Worm (Caenorhabditis elegans) whole organism, mixed stage, embryonic: Measurements from ENCODE around the gene F49C12.5.
A peak's percentile ranks its signal among the peaks of the same experiment; 100 is the strongest.
"Not testable (repeated sequence)": the region's sequence is repeated elsewhere in the genome, so short reads cannot be mapped to it uniquely, and the experiment has no call there.

Experiments
- bed-3 ChIP-seq: fragments of 200-800 bp; sonication (Bioruptor generic); optimal IDR thresholded peaks from 3 replicates; lab custom pipeline; 2018; ENCODE audit warnings: mild to moderate bottlenecking, missing genetic modification characterization, moderate library complexity, missing compliant biosample characterization
- blmp-1 ChIP-seq: fragments of 150-350 bp; optimal IDR thresholded peaks from 2 replicates; lab custom pipeline; 2014; ENCODE audit warnings: missing biosample characterization, missing genetic modification characterization
- ceh-43 ChIP-seq: fragments of 200-800 bp; sonication (Bioruptor generic); optimal IDR thresholded peaks from 2 replicates; lab custom pipeline; 2018; ENCODE audit warnings: mild to moderate bottlenecking, missing genetic modification characterization, moderate library complexity, missing compliant biosample characterization
- ceh-83 ChIP-seq: fragments of 200-800 bp; sonication (Bioruptor generic); optimal IDR thresholded peaks from 2 replicates; lab custom pipeline; 2018; ENCODE audit warnings: mild to moderate bottlenecking, missing genetic modification characterization, missing compliant biosample characterization
- ces-1 ChIP-seq: fragments of 150-350 bp; optimal IDR thresholded peaks from 2 replicates; lab custom pipeline; 2014; ENCODE audit warnings: missing biosample characterization, missing genetic modification reagents, missing genetic modification characterization
- cnd-1 ChIP-seq: fragments of 200-800 bp; sonication (Bioruptor generic); optimal IDR thresholded peaks from 2 replicates; lab custom pipeline; 2018; ENCODE audit warnings: mild to moderate bottlenecking, missing genetic modification characterization, missing compliant biosample characterization
- elt-1 ChIP-seq: sonication (generic microtip); optimal IDR thresholded peaks from 2 replicates; lab custom pipeline; 2017; ENCODE audit warnings: missing genetic modification characterization, mild to moderate bottlenecking, missing compliant biosample characterization, antibody characterized with exemption, moderate library complexity, borderline replicate concordance; ENCODE audit not compliant: insufficient read depth
- elt-3 ChIP-seq: fragments of 150-350 bp; optimal IDR thresholded peaks from 2 replicates; lab custom pipeline; 2014; ENCODE audit warnings: missing biosample characterization, missing genetic modification characterization
- flh-1 ChIP-seq: fragments of 200-800 bp; sonication (Bioruptor generic); optimal IDR thresholded peaks from 2 replicates; lab custom pipeline; 2018; ENCODE audit warnings: mild to moderate bottlenecking, missing genetic modification characterization, moderate library complexity, missing compliant biosample characterization
- ham-2 ChIP-seq: fragments of 200-800 bp; sonication (Bioruptor generic); optimal IDR thresholded peaks from 2 replicates; lab custom pipeline; 2018; ENCODE audit warnings: mild to moderate bottlenecking, missing genetic modification characterization, missing compliant biosample characterization
- hlh-1 ChIP-seq: fragments of 150-350 bp; optimal IDR thresholded peaks from 2 replicates; lab custom pipeline; 2014; ENCODE audit warnings: missing biosample characterization, missing genetic modification reagents, missing genetic modification characterization
- lin-13 ChIP-seq: fragments of 150-350 bp; optimal IDR thresholded peaks from 2 replicates; lab custom pipeline; 2014; ENCODE audit warnings: missing biosample characterization, missing genetic modification characterization
- lin-32 ChIP-seq: fragments of 200-800 bp; sonication (Bioruptor generic); optimal IDR thresholded peaks from 2 replicates; lab custom pipeline; 2018; ENCODE audit warnings: mild to moderate bottlenecking, missing genetic modification characterization, missing compliant biosample characterization
- lsy-2 ChIP-seq: fragments of 150-350 bp; optimal IDR thresholded peaks from 2 replicates; lab custom pipeline; 2014; ENCODE audit warnings: missing biosample characterization, missing genetic modification characterization
- mab-5 ChIP-seq: fragments of 150-350 bp; optimal IDR thresholded peaks from 2 replicates; lab custom pipeline; 2014; ENCODE audit warnings: missing biosample characterization, missing genetic modification characterization
- mep-1 ChIP-seq: fragments of 150-350 bp; optimal IDR thresholded peaks from 2 replicates; lab custom pipeline; 2017; ENCODE audit warnings: missing biosample characterization, missing genetic modification reagents, missing genetic modification characterization, inconsistent platforms
- mls-2 ChIP-seq: sonication (generic microtip); optimal IDR thresholded peaks from 2 replicates; lab custom pipeline; 2016; ENCODE audit warnings: mild to moderate bottlenecking, missing genetic modification characterization, moderate library complexity, missing compliant biosample characterization
- nhr-12 ChIP-seq: fragments of 150-350 bp; optimal IDR thresholded peaks from 2 replicates; lab custom pipeline; 2014; ENCODE audit warnings: missing biosample characterization, missing genetic modification characterization
- nhr-237 ChIP-seq: fragments of 150-350 bp; optimal IDR thresholded peaks from 2 replicates; lab custom pipeline; 2014; ENCODE audit warnings: missing biosample characterization, missing genetic modification characterization
- nhr-28 ChIP-seq: fragments of 150-350 bp; optimal IDR thresholded peaks from 2 replicates; lab custom pipeline; 2014; ENCODE audit warnings: missing biosample characterization, missing genetic modification characterization
- nhr-76 ChIP-seq: sonication (generic microtip); optimal IDR thresholded peaks from 2 replicates; lab custom pipeline; 2017; ENCODE audit warnings: missing biosample characterization, missing genetic modification characterization
- pha-4 ChIP-seq: fragments of 150-350 bp; optimal IDR thresholded peaks from 2 replicates; lab custom pipeline; 2018; ENCODE audit warnings: missing biosample characterization, missing genetic modification reagents, missing genetic modification characterization
- sem-2 ChIP-seq: fragments of 200-800 bp; sonication (Bioruptor generic); optimal IDR thresholded peaks from 2 replicates; lab custom pipeline; 2018; ENCODE audit warnings: mild to moderate bottlenecking, missing genetic modification characterization, missing compliant biosample characterization
- snpc-4 ChIP-seq: fragments of 150-350 bp; optimal IDR thresholded peaks from 2 replicates; lab custom pipeline; 2014; ENCODE audit warnings: missing biosample characterization, missing genetic modification characterization
- sptf-1 ChIP-seq: sonication (generic microtip); optimal IDR thresholded peaks from 2 replicates; lab custom pipeline; 2017; ENCODE audit warnings: mild to moderate bottlenecking, missing genetic modification characterization, moderate library complexity, missing compliant biosample characterization
- unc-120 ChIP-seq: sonication (generic microtip); optimal IDR thresholded peaks from 2 replicates; lab custom pipeline; 2017; ENCODE audit warnings: missing genetic modification characterization, missing compliant biosample characterization; ENCODE audit not compliant: poor library complexity, severe bottlenecking
- unc-39 ChIP-seq: fragments of 150-350 bp; optimal IDR thresholded peaks from 2 replicates; lab custom pipeline; 2014; ENCODE audit warnings: missing biosample characterization, missing genetic modification characterization
- unc-62 ChIP-seq: fragments of 150-350 bp; optimal IDR thresholded peaks from 2 replicates; lab custom pipeline; 2014; ENCODE audit warnings: missing biosample characterization, missing genetic modification reagents, missing genetic modification characterization
- zip-8 ChIP-seq: fragments of 150-350 bp; optimal IDR thresholded peaks from 2 replicates; lab custom pipeline; 2014; ENCODE audit warnings: missing biosample characterization, missing genetic modification characterization
- ztf-11 ChIP-seq: fragments of 150-350 bp; optimal IDR thresholded peaks from 2 replicates; lab custom pipeline; 2014; ENCODE audit warnings: missing biosample characterization, missing genetic modification characterization

Gene F49C12.5

DNA sequence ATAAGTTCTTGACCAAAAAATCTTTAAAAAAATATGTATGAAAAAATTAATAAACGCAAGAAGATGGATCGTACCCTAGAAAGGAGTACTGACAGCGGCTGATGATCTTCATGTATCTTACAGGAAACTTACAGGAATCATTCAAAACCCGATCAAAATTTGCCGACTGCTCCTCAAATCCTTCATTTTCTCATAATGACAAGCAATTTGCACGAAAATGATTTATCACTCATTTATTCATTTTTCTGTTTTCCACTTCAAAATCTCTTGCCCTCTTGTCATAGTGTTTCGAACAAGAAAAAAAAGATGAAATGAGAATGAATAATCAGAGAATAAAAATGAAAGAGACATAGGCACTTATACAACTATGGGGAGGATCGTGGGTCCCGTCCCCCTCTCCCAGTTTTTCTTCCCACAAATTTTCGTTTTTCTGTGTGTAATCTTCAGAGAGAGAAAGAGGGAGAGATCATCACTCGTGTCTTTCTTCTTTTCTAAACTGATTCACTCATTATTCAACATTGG, 30.6 kb upstream of the F49C12.5 start, which contains the start of gene nmy-3:
TSS of gene nmy-3 (plus strand) at position 472 of the 522 bp plus-strand sequence.
- peak; percentile 10 for TF ChIP-seq unc-120 (tag; lab: Kevin White, UChicago)
- TF ChIP-seq ceh-83 (GFP tag; lab: Kevin White, UChicago) = no peak

DNA sequence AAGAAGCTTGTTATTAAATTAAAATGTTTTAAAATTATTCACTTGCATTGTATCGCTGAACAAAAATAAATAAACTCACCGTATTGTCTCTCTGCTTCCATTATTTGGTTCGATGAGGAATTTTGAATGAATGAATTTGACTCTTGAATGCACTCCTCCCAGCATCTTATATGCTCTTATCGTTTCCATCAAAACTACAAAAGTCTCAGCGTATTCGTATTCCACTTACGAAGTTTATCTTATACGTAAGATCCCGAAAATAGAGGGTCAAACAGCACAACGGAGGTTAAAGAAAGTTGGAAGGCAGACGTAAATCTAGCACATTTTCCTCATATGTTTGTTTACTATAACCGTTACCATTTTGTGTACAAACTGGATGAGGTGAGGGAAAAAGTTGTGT, 18.4 kb upstream of the F49C12.5 start, which contains the start of gene nhr-267:
TSS of gene nhr-267 (minus strand) at position 101 of the 400 bp plus-strand sequence.
- not testable (repeated sequence) for TF ChIP-seq lin-13 (tag; lab: Kevin White, UChicago); bed-3 (GFP tag; lab: Kevin White, UChicago); unc-39 (tag; lab: Kevin White, UChicago)
- TF ChIP-seq, all 35 proteins: peak for 0; not testable (repeated sequence) for 35

DNA sequence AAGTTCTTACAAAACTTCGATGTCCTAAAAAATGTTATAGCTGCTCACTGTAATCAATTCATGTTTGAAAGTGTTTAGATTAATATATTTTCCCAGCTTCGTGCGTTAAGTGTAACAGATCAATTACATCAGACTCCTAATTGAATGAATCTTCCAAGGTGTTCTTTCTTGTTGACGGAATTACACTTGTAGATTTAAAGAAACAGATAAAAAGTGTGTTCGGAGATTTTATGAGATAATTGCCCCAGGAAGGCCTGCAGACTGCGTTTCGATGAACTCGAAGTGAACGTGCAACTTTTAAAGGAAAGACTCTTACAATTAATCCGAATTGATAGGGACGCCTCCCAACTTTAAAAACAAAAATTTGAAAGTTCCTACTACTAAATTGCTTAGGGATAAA, 15.1 kb upstream of the F49C12.5 start:
- TF ChIP-seq hlh-1 (tag; lab: Kevin White, UChicago) = no peak
- no peak for TF ChIP-seq mab-5 (tag; lab: Kevin White, UChicago)
- TF ChIP-seq nhr-76 (tag; lab: Kevin White, UChicago) = no peak
- TF ChIP-seq elt-1 (tag; lab: Kevin White, UChicago) = no peak

DNA sequence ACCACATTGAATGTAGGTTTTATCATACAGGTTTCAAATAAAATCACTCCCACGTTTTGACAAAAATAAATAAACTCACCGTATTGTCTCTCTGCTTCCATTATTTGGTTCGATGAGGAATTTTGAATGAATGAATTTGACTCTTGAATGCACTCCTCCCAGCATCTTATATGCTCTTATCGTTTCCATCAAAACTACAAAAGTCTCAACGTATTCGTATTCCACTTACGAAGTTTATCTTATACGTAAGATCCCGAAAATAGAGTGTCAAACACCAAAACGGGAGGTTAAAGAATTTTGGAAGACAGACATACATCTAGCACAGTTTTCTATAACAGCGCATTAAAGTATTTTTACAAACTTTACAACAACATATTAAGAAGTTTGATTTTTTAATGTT, 10.9 kb upstream of the F49C12.5 start, which contains the start of gene nhr-264:
TSS of gene nhr-264 (minus strand) at position 101 of the 400 bp plus-strand sequence.
- TF ChIP-seq ces-1; ham-2 (GFP tag; lab: Kevin White, UChicago); ztf-11 (tag; lab: Kevin White, UChicago): not testable (repeated sequence)

DNA sequence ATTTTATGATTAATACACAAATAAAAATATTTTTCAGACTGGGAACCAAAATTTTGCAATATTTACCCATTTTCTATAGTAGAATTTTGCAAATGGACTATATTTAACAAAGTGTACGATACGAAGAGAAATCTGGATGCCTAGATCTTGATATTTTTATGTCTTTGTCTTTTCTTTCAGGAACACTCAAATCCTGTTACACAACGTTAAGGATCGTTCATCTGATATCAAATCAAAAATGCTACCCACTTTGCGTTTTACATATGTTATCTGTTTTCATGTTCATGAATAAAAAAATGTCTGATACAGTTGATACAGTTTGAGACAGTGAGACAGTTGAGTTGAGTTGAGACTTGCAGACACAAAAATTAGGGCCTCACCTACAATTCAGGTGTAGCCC, 8.4 kb upstream of the F49C12.5 start, which contains the start of gene F49C12.1:
TSS of gene F49C12.1 (minus strand) at position 70 of the 400 bp plus-strand sequence.
- TF ChIP-seq flh-1 (GFP tag; lab: Kevin White, UChicago) (no peak), mls-2 (tag; lab: Kevin White, UChicago) (no peak), hlh-1 (tag; lab: Kevin White, UChicago) (no peak), zip-8 (tag; lab: Kevin White, UChicago) (no peak)

DNA sequence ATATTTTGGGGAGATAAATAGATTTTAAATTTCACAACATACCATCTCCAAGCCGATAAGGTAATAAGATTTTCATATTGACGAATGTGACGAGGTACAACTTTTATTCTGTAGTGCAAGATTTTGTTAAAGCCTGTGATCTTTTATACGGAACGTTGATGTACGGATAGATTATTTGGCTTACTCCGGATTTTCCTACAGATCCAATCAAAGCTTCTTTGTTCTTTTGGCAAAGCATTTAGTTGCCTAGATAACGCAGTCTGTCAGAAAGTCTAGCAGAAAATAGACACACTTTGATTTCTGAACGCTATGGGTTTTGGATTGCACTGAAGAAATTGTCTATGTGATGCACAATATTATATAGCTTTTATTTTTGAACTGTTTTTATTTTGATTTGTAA, 5.6 kb upstream of the F49C12.5 start, which contains the start of gene F49C12.2:
TSS of gene F49C12.2 (minus strand) at position 101 of the 400 bp plus-strand sequence.
- TF ChIP-seq blmp-1 (tag; lab: Kevin White, UChicago) = no peak

DNA sequence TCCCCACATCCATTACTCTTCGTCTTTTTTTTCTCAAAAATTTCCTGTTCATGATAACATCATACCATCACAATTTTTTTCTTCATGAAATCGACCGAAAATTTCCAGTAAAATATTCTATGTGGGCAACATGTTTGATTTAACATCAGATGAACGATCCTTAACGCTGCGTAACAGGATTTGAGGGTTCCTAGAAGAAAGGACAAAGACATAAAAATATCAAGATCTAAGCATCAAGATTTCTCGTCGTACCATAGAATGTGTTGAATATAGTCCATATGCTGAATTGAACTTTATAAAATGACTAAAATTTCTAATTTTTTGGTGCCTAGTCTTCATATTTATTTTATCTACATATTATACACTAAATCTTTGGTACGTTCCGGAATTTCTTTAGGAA, 4.6 kb upstream of the F49C12.5 start, which contains the start of gene F49C12.3:
TSS of gene F49C12.3 (plus strand) at position 301 of the 400 bp plus-strand sequence.
- no peak for TF ChIP-seq ztf-11 (tag; lab: Kevin White, UChicago)

DNA sequence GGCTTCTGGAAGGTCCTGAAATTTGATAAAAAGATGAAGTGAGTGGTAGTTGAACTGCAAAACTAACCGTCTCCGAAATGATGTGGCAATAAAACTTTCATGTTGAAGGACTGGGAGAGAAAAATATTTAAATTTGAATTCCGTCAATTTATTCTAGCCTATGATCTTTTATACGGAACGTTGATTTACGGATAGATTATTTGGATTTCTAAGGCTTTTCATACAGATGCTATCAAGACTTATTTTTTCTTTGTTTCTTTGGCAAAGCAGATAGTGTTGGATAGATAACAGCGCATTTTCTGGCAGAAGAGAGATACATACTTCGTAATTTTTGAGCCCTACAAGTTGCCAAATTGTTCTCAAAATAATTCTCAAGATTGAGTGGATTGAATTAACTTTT, 723 bp upstream of the F49C12.5 start, which contains the start of gene F49C12.4:
TSS of gene F49C12.4 (minus strand) at position 101 of the 400 bp plus-strand sequence.
- TF ChIP-seq ceh-43 (no peak), mep-1 (tag; lab: Kevin White, UChicago) (no peak), mls-2 (tag; lab: Kevin White, UChicago) (no peak), elt-1 (tag; lab: Kevin White, UChicago) (peak; percentile 61), sptf-1 (tag; lab: Kevin White, UChicago) (no peak), cnd-1 (no peak), unc-62 (GFP tag; lab: Kevin White, UChicago) (no peak), ham-2 (GFP tag; lab: Kevin White, UChicago) (no peak), snpc-4 (tag; lab: Kevin White, UChicago) (no peak)

DNA sequence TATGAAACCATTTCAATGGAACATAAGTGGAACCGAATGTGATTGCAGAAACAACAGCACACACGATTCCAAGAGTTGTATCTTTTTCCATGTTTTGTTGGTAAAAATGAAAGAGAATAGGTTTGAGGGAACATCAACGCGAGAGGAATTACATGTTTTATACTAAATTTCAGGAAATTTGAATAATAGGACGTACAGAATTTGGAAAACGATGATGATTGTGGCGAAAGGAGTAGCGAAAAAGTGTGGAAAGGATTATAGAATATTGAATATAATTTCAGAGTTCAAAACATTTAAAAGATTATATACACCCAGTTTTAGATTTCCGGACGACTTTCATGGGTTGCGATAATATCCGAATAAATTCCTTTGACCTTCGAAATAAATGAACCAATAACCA, 4.3 kb downstream of the F49C12.5 start, which contains the start of gene F49C12.6:
TSS of gene F49C12.6 (minus strand) at position 101 of the 400 bp plus-strand sequence.
- TF ChIP-seq pha-4 (tag; lab: Kevin White, UChicago) (no peak), nhr-237 (no peak), nhr-12 (tag; lab: Kevin White, UChicago) (no peak), bed-3 (GFP tag; lab: Kevin White, UChicago) (no peak), unc-39 (tag; lab: Kevin White, UChicago) (no peak), zip-8 (tag; lab: Kevin White, UChicago) (no peak), blmp-1 (tag; lab: Kevin White, UChicago) (no peak), lin-32 (GFP tag; lab: Kevin White, UChicago) (no peak), lsy-2 (no peak), mep-1 (tag; lab: Kevin White, UChicago) (no peak), sem-2 (GFP tag; lab: Kevin White, UChicago) (no peak), elt-3 (tag; lab: Kevin White, UChicago) (no peak), hlh-1 (tag; lab: Kevin White, UChicago) (no peak), nhr-28 (tag; lab: Kevin White, UChicago) (no peak), ceh-83 (GFP tag; lab: Kevin White, UChicago) (no peak)
